Fruit fly (Drosophila melanogaster): Measurements from ENCODE around the gene wor.

DNA sequence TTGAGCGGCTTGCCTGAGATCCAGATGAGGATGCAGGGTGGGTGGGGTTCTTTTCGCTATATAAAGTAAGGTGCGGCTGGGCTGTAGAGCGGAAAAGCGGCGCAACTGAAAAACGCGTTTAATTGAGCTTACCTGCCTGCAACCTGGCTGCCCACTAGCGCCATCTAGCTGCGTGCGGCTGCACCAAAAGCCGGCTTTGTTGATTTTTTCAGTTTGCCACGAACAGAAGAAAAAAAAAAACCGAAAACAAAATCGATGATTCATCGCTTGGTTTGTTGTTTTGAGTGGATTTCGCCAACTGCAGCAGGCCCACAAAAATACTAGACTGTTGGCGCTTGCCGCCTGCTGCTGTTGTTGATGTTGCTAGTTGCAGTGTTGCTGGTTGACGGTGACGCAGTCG is 2.9 kb downstream of the wor start:
- TF ChIP-seq luna (GFP tag; optimal IDR thresholded peaks at IDR 0.05): no peak
- no peak for TF ChIP-seq ttk (GFP tag; IDR thresholded peaks at IDR 0.05)
- no peak for TF ChIP-seq CG14667 (GFP tag; IDR thresholded peaks at IDR 0.05)
- TF ChIP-seq Sin3A (optimal IDR thresholded peaks at IDR 0.05): no peak
- TF ChIP-seq Lhr (GFP tag; optimal IDR thresholded peaks at IDR 0.05): no peak
- TF ChIP-seq mld (GFP tag; IDR thresholded peaks at IDR 0.05; ENCODE audit: partially characterized antibody): no peak
- no peak for TF ChIP-seq Spps (tag; optimal IDR thresholded peaks at IDR 0.05)
- no peak for TF ChIP-seq CG6791 (GFP tag; IDR thresholded peaks at IDR 0.05; ENCODE audit: partially characterized antibody)

Measured in whole organism, embryonic.